Worm (Caenorhabditis elegans) whole organism, L4 larva: ENCODE data around the gene best-20.
A peak's percentile ranks its signal among the peaks of the same experiment; 100 is the strongest.

Source experiments
- F37D6.2 ChIP-seq: sonication (generic microtip); optimal IDR thresholded peaks from 2 replicates; lab custom pipeline; 2016; ENCODE audit warnings: mild to moderate bottlenecking, missing genetic modification characterization, missing compliant biosample characterization
- T26A8.4 ChIP-seq: fragments of 200-800 bp; sonication (Bioruptor generic); IDR thresholded peaks from 2 replicates; pipeline ENCODE4 v1.3.6; 2022; ENCODE audit warnings: missing genetic modification characterization, missing compliant biosample characterization
- ZK337.2 ChIP-seq: fragments of 200-800 bp; sonication (Bioruptor generic); IDR thresholded peaks from 2 replicates; pipeline ENCODE4 v1.3.6; 2022; ENCODE audit warnings: missing genetic modification reagents, missing genetic modification characterization, missing compliant biosample characterization
- aha-1 ChIP-seq: fragments of 150-350 bp; peaks from one replicate; lab custom pipeline; 2014; ENCODE audit warnings: missing biosample characterization, missing genetic modification characterization
- ceh-32 ChIP-seq: sonication (generic microtip); optimal IDR thresholded peaks from 2 replicates; lab custom pipeline; 2016; ENCODE audit warnings: mild to moderate bottlenecking, missing genetic modification characterization, missing compliant biosample characterization; ENCODE audit not compliant: poor library complexity
- ceh-62 ChIP-seq: sonication (generic microtip); optimal IDR thresholded peaks from 2 replicates; lab custom pipeline; 2017; ENCODE audit warnings: missing biosample characterization, missing genetic modification characterization
- ceh-82 ChIP-seq: sonication (generic microtip); optimal IDR thresholded peaks from 2 replicates; lab custom pipeline; 2017; ENCODE audit warnings: missing biosample characterization, missing genetic modification characterization
- ces-1 ChIP-seq: fragments of 150-350 bp; sonication (generic microtip); optimal IDR thresholded peaks from 4 replicates; lab custom pipeline; 2014; ENCODE audit warnings: missing biosample characterization, missing genetic modification reagents, missing genetic modification characterization
- cey-2 ChIP-seq: sonication (generic microtip); optimal IDR thresholded peaks from 3 replicates; lab custom pipeline; 2017; ENCODE audit warnings: missing genetic modification characterization, mild to moderate bottlenecking, missing compliant biosample characterization, antibody characterized with exemption, borderline replicate concordance; ENCODE audit not compliant: insufficient read depth
- ctbp-1 ChIP-seq: fragments of 200-800 bp; sonication (Bioruptor generic); IDR thresholded peaks from 2 replicates; pipeline ENCODE4 v1.3.6; 2022; ENCODE audit warnings: missing genetic modification reagents, missing genetic modification characterization, missing compliant biosample characterization
- dmd-8 ChIP-seq: fragments of 200-800 bp; sonication (Bioruptor generic); IDR thresholded peaks from 2 replicates; pipeline ENCODE4 v1.3.6; 2022; ENCODE audit warnings: missing genetic modification characterization, missing compliant biosample characterization
- dpl-1 ChIP-seq: fragments of 150-350 bp; optimal IDR thresholded peaks from 2 replicates; lab custom pipeline; 2014; ENCODE audit warnings: missing biosample characterization, missing genetic modification reagents, missing genetic modification characterization
- dve-1 ChIP-seq: sonication (generic microtip); optimal IDR thresholded peaks from 2 replicates; lab custom pipeline; 2017; ENCODE audit warnings: antibody characterized with exemption, mild to moderate bottlenecking, missing genetic modification characterization, missing compliant biosample characterization; ENCODE audit not compliant: insufficient read depth
- egl-27 ChIP-seq: sonication (generic microtip); optimal IDR thresholded peaks from 3 replicates; lab custom pipeline; 2017; ENCODE audit warnings: missing biosample characterization, missing genetic modification reagents, missing genetic modification characterization
- egl-43 ChIP-seq: fragments of 200-800 bp; sonication (Bioruptor generic); IDR thresholded peaks from 2 replicates; pipeline ENCODE4 v1.3.6; 2022; ENCODE audit warnings: missing genetic modification reagents, missing genetic modification characterization, missing compliant biosample characterization
- fkh-10 ChIP-seq: fragments of 150-350 bp; optimal IDR thresholded peaks from 2 replicates; lab custom pipeline; 2014; ENCODE audit warnings: missing biosample characterization, missing genetic modification reagents, missing genetic modification characterization
- hif-1 ChIP-seq, 2 experiments: sonication (generic microtip); optimal IDR thresholded peaks; 2 replicates each; lab custom pipeline; 2016 to 2017; ENCODE audit warnings: missing compliant biosample characterization in 2 of 2, missing genetic modification characterization in 2 of 2, missing genetic modification reagents in 2 of 2, missing genotype in 2 of 2, mild to moderate bottlenecking in 1 of 2
- hlh-11 ChIP-seq: fragments of 200-800 bp; sonication (Bioruptor generic); optimal IDR thresholded peaks from 2 replicates; lab custom pipeline; 2018; ENCODE audit warnings: mild to moderate bottlenecking, missing genetic modification characterization, missing compliant biosample characterization
- hmg-1.1 ChIP-seq: fragments of 200-800 bp; sonication (Bioruptor generic); IDR thresholded peaks from 2 replicates; pipeline ENCODE4 v1.3.6; 2022; ENCODE audit warnings: missing genetic modification reagents, missing genetic modification characterization, missing compliant biosample characterization
- jun-1 ChIP-seq: fragments of 150-350 bp; optimal IDR thresholded peaks from 2 replicates; lab custom pipeline; 2014; ENCODE audit warnings: missing biosample characterization, missing genetic modification reagents, missing genetic modification characterization
- lin-13 ChIP-seq: fragments of 150-350 bp; optimal IDR thresholded peaks from 2 replicates; lab custom pipeline; 2014; ENCODE audit warnings: missing biosample characterization, missing genetic modification reagents, missing genetic modification characterization
- lin-29 ChIP-seq: fragments of 200-800 bp; sonication (Bioruptor generic); IDR thresholded peaks from 2 replicates; pipeline ENCODE4 v1.3.6; 2022; ENCODE audit warnings: missing genetic modification reagents, missing genetic modification characterization, missing compliant biosample characterization
- lin-38 ChIP-seq: fragments of 200-800 bp; sonication (Bioruptor generic); IDR thresholded peaks from 2 replicates; pipeline ENCODE4 v1.3.6; 2022; ENCODE audit warnings: missing genetic modification reagents, missing genetic modification characterization, missing compliant biosample characterization
- lin-39 ChIP-seq: fragments of 150-350 bp; optimal IDR thresholded peaks from 2 replicates; lab custom pipeline; 2014; ENCODE audit warnings: missing biosample characterization, missing genetic modification reagents, missing genetic modification characterization
- lir-3 ChIP-seq: sonication (generic microtip); optimal IDR thresholded peaks from 2 replicates; lab custom pipeline; 2016; ENCODE audit warnings: mild to moderate bottlenecking, missing genetic modification characterization, missing compliant biosample characterization
- lsy-2 ChIP-seq, 2 experiments: fragments of 150-350 bp in 1 of 2; sonication (generic microtip) in 1 of 2; optimal IDR thresholded peaks; 2 replicates each; lab custom pipeline; 2014 to 2017; ENCODE audit warnings: missing biosample characterization in 2 of 2, missing genetic modification characterization in 2 of 2
- madf-9 ChIP-seq: fragments of 200-800 bp; sonication (Bioruptor generic); conservative IDR thresholded peaks from 2 replicates; pipeline ENCODE4 v1.3.6; 2022; ENCODE audit warnings: missing genetic modification reagents, missing genetic modification characterization, missing compliant biosample characterization
- mes-2 ChIP-seq: sonication (generic microtip); optimal IDR thresholded peaks from 2 replicates; lab custom pipeline; 2016; ENCODE audit warnings: missing genotype, mild to moderate bottlenecking, missing genetic modification characterization, missing compliant biosample characterization; ENCODE audit not compliant: poor library complexity, severe bottlenecking
- mxl-2 ChIP-seq: fragments of 200-800 bp; sonication (Bioruptor generic); conservative IDR thresholded peaks from 2 replicates; pipeline ENCODE4 v1.3.6; 2022; ENCODE audit warnings: missing genetic modification reagents, missing genetic modification characterization, missing compliant biosample characterization
- nhr-102 ChIP-seq: sonication (generic microtip); optimal IDR thresholded peaks from 2 replicates; lab custom pipeline; 2016; ENCODE audit warnings: mild to moderate bottlenecking, missing genetic modification characterization, moderate library complexity, missing compliant biosample characterization
- nhr-28 ChIP-seq: fragments of 150-350 bp; optimal IDR thresholded peaks from 2 replicates; lab custom pipeline; 2014; ENCODE audit warnings: missing biosample characterization, missing genetic modification characterization
- nhr-6 ChIP-seq: fragments of 150-350 bp; optimal IDR thresholded peaks from 2 replicates; lab custom pipeline; 2014; ENCODE audit warnings: missing biosample characterization, missing genetic modification characterization
- pqm-1 ChIP-seq: sonication (generic microtip); optimal IDR thresholded peaks from 2 replicates; lab custom pipeline; 2017; ENCODE audit warnings: missing biosample characterization, missing genetic modification characterization
- rbr-2 ChIP-seq: sonication (generic microtip); optimal IDR thresholded peaks from 2 replicates; lab custom pipeline; 2016; ENCODE audit warnings: missing genotype, missing genetic modification characterization, missing compliant biosample characterization
- saeg-2 ChIP-seq: fragments of 200-800 bp; sonication (Bioruptor generic); IDR thresholded peaks from 2 replicates; pipeline ENCODE4 v1.3.6; 2022; ENCODE audit warnings: missing genetic modification reagents, missing genetic modification characterization, missing compliant biosample characterization
- set-16 ChIP-seq: fragments of 200-800 bp; sonication (Bioruptor generic); IDR thresholded peaks from 2 replicates; pipeline ENCODE4 v1.3.6; 2022; ENCODE audit warnings: missing genetic modification reagents, missing genetic modification characterization, missing compliant biosample characterization
- tag-97 ChIP-seq: fragments of 200-800 bp; sonication (Bioruptor generic); IDR thresholded peaks from 2 replicates; pipeline ENCODE4 v1.3.6; 2022; ENCODE audit warnings: missing genetic modification characterization, missing compliant biosample characterization
- unc-130 ChIP-seq: sonication (generic microtip); optimal IDR thresholded peaks from 2 replicates; lab custom pipeline; 2016; ENCODE audit warnings: missing genetic modification reagents, missing genetic modification characterization, missing compliant biosample characterization
- zfp-2 ChIP-seq: sonication (generic microtip); optimal IDR thresholded peaks from 2 replicates; lab custom pipeline; 2016; ENCODE audit warnings: mild to moderate bottlenecking, missing genetic modification characterization, missing compliant biosample characterization
- zip-11 ChIP-seq: fragments of 200-800 bp; sonication (Bioruptor generic); IDR thresholded peaks from 2 replicates; pipeline ENCODE4 v1.3.6; 2022; ENCODE audit warnings: missing genetic modification characterization, missing compliant biosample characterization

best-20 gene

ce11 chrIV:3731430-3731829, 24.6 kb upstream of the best-20 start:
- TF ChIP-seq set-16 (GFP tag; lab: Robert Waterston, UW), result peak; percentile 78
- 0 out of 2 replicates have a peak, but pooled peaks have one; percentile 3 for TF ChIP-seq dmd-8 (GFP tag; lab: Robert Waterston, UW)
- TF ChIP-seq lir-3 (tag; lab: Kevin White, UChicago), result no peak

DNA sequence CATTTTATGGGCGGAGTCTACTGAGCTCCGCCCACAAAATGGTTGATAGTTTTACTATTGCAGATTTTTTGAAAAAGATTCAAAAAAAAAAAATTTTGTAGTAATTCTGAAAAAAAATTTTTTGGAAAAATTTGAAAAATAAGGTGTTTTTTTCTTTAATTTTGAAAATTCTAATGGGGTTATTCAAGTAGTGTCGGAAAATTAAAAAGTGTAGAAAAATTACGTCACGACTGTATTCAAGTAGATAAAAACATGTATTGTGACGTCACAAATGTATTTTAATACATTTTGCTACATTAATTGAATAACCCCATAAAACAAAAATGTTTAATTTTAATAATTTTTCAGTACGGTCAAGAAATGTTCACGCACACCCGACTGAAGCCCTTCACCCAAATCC, 22.7 kb upstream of the best-20 start:
- TF ChIP-seq ceh-82 (tag; lab: Kevin White, UChicago), result no peak
- TF ChIP-seq ces-1 (GFP tag; lab: Kevin White, UChicago), result no peak
- no peak for TF ChIP-seq saeg-2 (GFP tag; lab: Robert Waterston, UW)
- no peak for TF ChIP-seq mxl-2 (GFP tag; lab: Robert Waterston, UW)

ce11 chrIV:3736244-3736643, 19.8 kb upstream of the best-20 start:
- TF ChIP-seq set-16 (GFP tag; lab: Robert Waterston, UW) (peak; percentile 56), zip-11 (GFP tag; lab: Robert Waterston, UW) (no peak)

ce11 chrIV:3738655-3739403, 17.2 kb upstream of the best-20 start, which contains the start of gene nape-2:
nape-2 (minus strand) TSS chrIV:3738925.
- TF ChIP-seq ceh-62, result no peak
- TF ChIP-seq tag-97, result no peak
- TF ChIP-seq ctbp-1, result no peak
- peak; percentile 7 for TF ChIP-seq hlh-11 (tag; lab: Kevin White, UChicago)
- peak; percentile 30 for TF ChIP-seq dpl-1 (GFP tag; lab: Kevin White, UChicago)
- peak in 1 of 2 experiments; percentile 24 for TF ChIP-seq lsy-2 (tag; optimal IDR thresholded peaks at IDR 0.05; lab: Kevin White, UChicago)
- peak; percentile 76 for TF ChIP-seq lin-38 (GFP tag; lab: Robert Waterston, UW)
- TF ChIP-seq mes-2 (tag; lab: Kevin White, UChicago), result peak; percentile 6
- TF ChIP-seq pqm-1, result no peak
- no peak for TF ChIP-seq jun-1 (tag; lab: Kevin White, UChicago)
- no peak for TF ChIP-seq ceh-32 (tag; lab: Kevin White, UChicago)
- TF ChIP-seq nhr-28 (tag; lab: Kevin White, UChicago), result peak; percentile 71
- no peak for TF ChIP-seq egl-27 (tag; lab: Kevin White, UChicago)
- TF ChIP-seq ZK337.2 (GFP tag; lab: Robert Waterston, UW), result no peak
- TF ChIP-seq nhr-102 (tag; lab: Kevin White, UChicago), result peak; percentile 37
- TF ChIP-seq aha-1 (tag; lab: Kevin White, UChicago), result peak; percentile 97
- no peak for TF ChIP-seq cey-2 (tag; lab: Kevin White, UChicago)
- no peak for TF ChIP-seq ces-1 (GFP tag; lab: Kevin White, UChicago)
- TF ChIP-seq dve-1 (tag; lab: Kevin White, UChicago), result peak; percentile 34

DNA sequence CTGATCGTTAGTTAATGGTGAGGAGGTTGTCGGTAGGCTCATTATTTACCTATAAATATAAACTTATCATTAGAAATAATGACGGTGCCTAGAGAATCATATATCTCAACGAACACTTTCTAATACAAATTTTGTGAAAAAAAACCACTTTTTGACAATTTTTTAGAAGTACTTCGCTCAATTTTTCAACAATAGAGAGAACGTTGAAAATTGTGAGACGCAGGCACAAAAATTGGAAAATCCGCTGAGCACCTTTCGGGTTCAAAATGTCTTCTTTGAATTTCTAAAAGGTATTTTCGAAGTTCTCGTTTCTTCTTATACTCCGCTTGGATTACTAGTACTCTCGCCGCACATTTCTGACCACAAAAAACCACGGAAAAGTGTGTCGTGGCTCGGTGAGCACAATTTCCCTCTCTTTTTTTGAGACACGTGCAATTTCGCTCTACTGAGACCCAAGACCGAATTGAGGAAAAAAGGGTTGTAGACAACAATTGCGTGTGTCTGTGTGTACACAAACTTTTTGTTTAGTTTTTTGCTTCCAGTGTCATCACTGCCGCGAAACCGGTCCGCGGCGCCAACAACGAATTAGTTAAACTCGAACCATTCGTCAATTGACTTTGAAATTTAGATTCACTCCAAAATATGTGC, 15.1 kb upstream of the best-20 start, which contains the start of gene nape-1:
nape-1 (minus strand) TSS at position 51 of the 648 bp plus-strand sequence.
- no peak for TF ChIP-seq unc-130 (GFP tag; lab: Kevin White, UChicago)
- no peak for TF ChIP-seq madf-9 (GFP tag; lab: Robert Waterston, UW)
- peak; percentile 93 for TF ChIP-seq aha-1 (tag; lab: Kevin White, UChicago)
- peak; percentile 29 for TF ChIP-seq fkh-10 (GFP tag; lab: Kevin White, UChicago)
- TF ChIP-seq lin-38 (GFP tag; lab: Robert Waterston, UW), result peak; percentile 72
- no peak for TF ChIP-seq zfp-2 (tag; lab: Kevin White, UChicago)
- no peak for TF ChIP-seq lin-29 (GFP tag; lab: Robert Waterston, UW)
- peak; percentile 52; the same call in 1 of the 2 replicates for TF ChIP-seq egl-43
- no peak for TF ChIP-seq lin-39
- TF ChIP-seq hif-1 (tag; optimal IDR thresholded peaks at IDR 0.05; lab: Kevin White, UChicago), result peak in 1 of 2 experiments; percentile 55
- TF ChIP-seq rbr-2, result peak; percentile 12
- TF ChIP-seq nhr-102 (tag; lab: Kevin White, UChicago), result no peak
- peak; percentile 53 for TF ChIP-seq lin-13
- TF ChIP-seq dve-1 (tag; lab: Kevin White, UChicago), result peak; percentile 20
- no peak for TF ChIP-seq F37D6.2
- peak; percentile 47; the same call in 1 of the 2 replicates for TF ChIP-seq hmg-1.1 (GFP tag; lab: Robert Waterston, UW)
- TF ChIP-seq ZK337.2 (GFP tag; lab: Robert Waterston, UW), result no peak
- peak; percentile 49 for TF ChIP-seq pqm-1
- peak; percentile 94 for TF ChIP-seq nhr-28 (tag; lab: Kevin White, UChicago)
- peak; percentile 22 for TF ChIP-seq nhr-6
- peak; percentile 35 for TF ChIP-seq T26A8.4
